Worm (Caenorhabditis elegans) whole organism, L1 larva: Measurements from ENCODE around the gene Y73C8B.5.

Source experiments
- ama-1 ChIP-seq: fragments of 150-350 bp; optimal IDR thresholded peaks from 2 replicates; lab custom pipeline; 2014
- blmp-1 ChIP-seq: fragments of 150-350 bp; optimal IDR thresholded peaks from 2 replicates; lab custom pipeline; 2014; ENCODE audit warnings: missing biosample characterization, missing genetic modification characterization
- dpl-1 ChIP-seq, 3 experiments: fragments of 150-350 bp in 2 of 3; sonication (generic microtip) in 1 of 3; optimal IDR thresholded peaks; 2 replicates each; lab custom pipeline; 2014 to 2017; ENCODE audit warnings: missing biosample characterization in 3 of 3, missing genetic modification characterization in 3 of 3, missing genetic modification reagents in 3 of 3
- fkh-10 ChIP-seq: sonication (generic microtip); optimal IDR thresholded peaks from 2 replicates; lab custom pipeline; 2017; ENCODE audit warnings: missing biosample characterization, missing genetic modification reagents, missing genetic modification characterization
- lin-39 ChIP-seq: fragments of 150-350 bp; optimal IDR thresholded peaks from 2 replicates; lab custom pipeline; 2014; ENCODE audit warnings: missing biosample characterization, missing genetic modification reagents, missing genetic modification characterization
- nhr-11 ChIP-seq: fragments of 150-350 bp; optimal IDR thresholded peaks from 2 replicates; lab custom pipeline; 2014; ENCODE audit warnings: missing biosample characterization, missing genetic modification characterization
- nhr-237 ChIP-seq: fragments of 150-350 bp; optimal IDR thresholded peaks from 2 replicates; lab custom pipeline; 2014; ENCODE audit warnings: missing biosample characterization, missing genetic modification characterization
- tbx-2 ChIP-seq: sonication (generic microtip); optimal IDR thresholded peaks from 2 replicates; lab custom pipeline; 2016; ENCODE audit warnings: missing genetic modification characterization, missing compliant biosample characterization
- unc-62 ChIP-seq: fragments of 150-350 bp; optimal IDR thresholded peaks from 2 replicates; lab custom pipeline; 2014; ENCODE audit warnings: missing biosample characterization, missing genetic modification reagents, missing genetic modification characterization
- ztf-11 ChIP-seq, 2 experiments: sonication (generic microtip); optimal IDR thresholded peaks; 2 replicates each; lab custom pipeline; 2016 to 2017; ENCODE audit warnings: missing genetic modification characterization in 2 of 2, missing biosample characterization in 1 of 2, missing compliant biosample characterization in 1 of 2

ce11 chrV:3242984-3243383 lies 45.9 kb downstream of the Y73C8B.5 start, which contains the start of gene gst-23:
- TF ChIP-seq lin-39 (no peak), fkh-10 (GFP tag; lab: Kevin White, UChicago) (no peak), ama-1 (lab: Kevin White, UChicago) (no peak), blmp-1 (tag; lab: Kevin White, UChicago) (no peak), dpl-1 (GFP tag; optimal IDR thresholded peaks at IDR 0.05; lab: Kevin White, UChicago) (no peak), ztf-11 (tag; optimal IDR thresholded peaks at IDR 0.05; lab: Kevin White, UChicago) (no peak), nhr-11 (no peak), unc-62 (GFP tag; lab: Kevin White, UChicago) (no peak), tbx-2 (no peak), nhr-237 (tag; lab: Kevin White, UChicago) (no peak)
